Fruit fly (Drosophila melanogaster): ENCODE measurements around the gene Bet5.

DNA sequence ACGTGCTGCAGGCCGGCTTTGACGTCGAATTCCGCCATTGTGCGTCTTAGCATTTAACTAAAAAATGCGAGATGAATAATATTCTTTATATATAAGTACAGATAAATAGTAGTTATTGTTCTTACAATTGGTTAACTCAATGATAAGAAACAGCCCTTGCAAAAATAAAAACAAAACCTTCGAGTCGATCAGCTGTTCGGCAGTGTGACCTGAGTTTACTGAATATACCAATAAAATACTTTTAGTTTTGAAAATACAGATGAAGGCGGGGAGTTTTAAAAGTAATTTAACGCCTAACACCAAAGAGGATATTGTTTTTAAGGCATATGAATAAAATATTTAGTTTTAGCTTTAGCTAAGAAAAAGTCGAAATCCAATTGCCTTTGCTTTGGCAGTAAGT lies 2.5 kb upstream of the Bet5 start, which contains the start of the genes CG1983 and CG15530:
- TF ChIP-seq Eip78C (GFP tag), result no peak
- no peak for TF ChIP-seq OdsH (GFP tag; optimal IDR thresholded peaks at IDR 0.05)
- TF ChIP-seq pdm3 (GFP tag; optimal IDR thresholded peaks at IDR 0.05), result no peak
- no peak for TF ChIP-seq Gug (GFP tag; IDR thresholded peaks at IDR 0.05)
- no peak for TF ChIP-seq CG6163 (GFP tag; IDR thresholded peaks at IDR 0.05)
- TF ChIP-seq CG7368 (GFP tag; optimal IDR thresholded peaks at IDR 0.05), result no peak
- no peak for TF ChIP-seq Eip93F (GFP tag; optimal IDR thresholded peaks at IDR 0.05)
- TF ChIP-seq Lpt (GFP tag; optimal IDR thresholded peaks at IDR 0.05), result no peak
- no peak for TF ChIP-seq Sox15 (GFP tag; optimal IDR thresholded peaks at IDR 0.05)
- TF ChIP-seq Sox102F (GFP tag; optimal IDR thresholded peaks at IDR 0.05), result no peak
- no peak for TF ChIP-seq CG10631 (GFP tag; optimal IDR thresholded peaks at IDR 0.05)
- no peak for TF ChIP-seq CG34406 (GFP tag; optimal IDR thresholded peaks at IDR 0.05)
- no peak for TF ChIP-seq CG11762 (GFP tag; optimal IDR thresholded peaks at IDR 0.05; ENCODE audit: insufficient read depth)
